Fruit fly (Drosophila melanogaster) whole organism, prepupa: ENCODE measurements around the gene fred.
A peak's percentile ranks its signal among the peaks of the same experiment; 100 is the strongest.

Source experiments
- Blimp-1 ChIP-seq: fragments of 200-800 bp; sonication (Bioruptor generic); optimal IDR thresholded peaks from 3 replicates; lab custom pipeline; 2017; ENCODE audit warnings: missing biosample characterization, missing genetic modification characterization, mild to moderate bottlenecking, moderate library complexity, missing genetic modification reagents
- CG10631 ChIP-seq: fragments of 200-800 bp; sonication (Bioruptor generic); optimal IDR thresholded peaks from 2 replicates; lab custom pipeline; 2016; ENCODE audit warnings: missing biosample characterization, missing genetic modification characterization
- CG10669 ChIP-seq: fragments of 200-800 bp; sonication (Bioruptor generic); optimal IDR thresholded peaks from 3 replicates; lab custom pipeline; 2018; ENCODE audit warnings: missing biosample characterization, mild to moderate bottlenecking, missing genetic modification characterization, moderate library complexity
- CG11294 ChIP-seq: fragments of 200-800 bp; sonication (Bioruptor generic); IDR thresholded peaks from 2 replicates; pipeline ENCODE4 v1.3.6; 2022; ENCODE audit warnings: missing biosample characterization, missing genetic modification characterization
- CG11762 ChIP-seq: fragments of 200-800 bp; sonication (Bioruptor generic); optimal IDR thresholded peaks from 3 replicates; lab custom pipeline; 2016; ENCODE audit warnings: missing biosample characterization, missing genetic modification characterization; ENCODE audit not compliant: insufficient read depth
- CG11902 ChIP-seq: fragments of 200-800 bp; sonication (Bioruptor generic); optimal IDR thresholded peaks from 3 replicates; lab custom pipeline; 2016; ENCODE audit warnings: missing biosample characterization, missing genetic modification characterization
- CG15336 ChIP-seq: fragments of 200-800 bp; sonication (Bioruptor generic); IDR thresholded peaks from 2 replicates; pipeline ENCODE4 v1.3.6; 2022; ENCODE audit warnings: missing biosample characterization, missing genetic modification characterization
- CG3032 ChIP-seq: fragments of 200-800 bp; optimal IDR thresholded peaks from 2 replicates; lab custom pipeline; 2019; ENCODE audit warnings: missing biosample characterization, mild to moderate bottlenecking, missing genetic modification characterization, moderate library complexity
- CG31627 ChIP-seq: fragments of 200-800 bp; sonication (Bioruptor generic); optimal IDR thresholded peaks from 3 replicates; lab custom pipeline; 2016; ENCODE audit warnings: missing biosample characterization, missing genetic modification characterization
- CG32006 ChIP-seq: fragments of 200-800 bp; sonication (Bioruptor generic); optimal IDR thresholded peaks from 3 replicates; lab custom pipeline; 2017; ENCODE audit warnings: missing biosample characterization, mild to moderate bottlenecking, missing genetic modification characterization
- CG34406 ChIP-seq: fragments of 200-800 bp; sonication (Bioruptor generic); optimal IDR thresholded peaks from 3 replicates; lab custom pipeline; 2016; ENCODE audit warnings: missing biosample characterization, missing genetic modification characterization
- CG3919 ChIP-seq: fragments of 200-800 bp; sonication (Bioruptor generic); optimal IDR thresholded peaks from 3 replicates; lab custom pipeline; 2016; ENCODE audit warnings: missing biosample characterization, missing genetic modification characterization
- CG4318 ChIP-seq: fragments of 200-800 bp; sonication (Bioruptor generic); optimal IDR thresholded peaks from 3 replicates; lab custom pipeline; 2017; ENCODE audit warnings: missing biosample characterization, mild to moderate bottlenecking, missing genetic modification characterization
- CG6163 ChIP-seq: fragments of 200-800 bp; sonication (Bioruptor generic); IDR thresholded peaks from 3 replicates; pipeline ENCODE4 v1.3.6; 2022; ENCODE audit warnings: missing biosample characterization, missing genetic modification characterization
- CG6276 ChIP-seq: fragments of 200-800 bp; sonication (Bioruptor generic); optimal IDR thresholded peaks from 2 replicates; lab custom pipeline; 2017; ENCODE audit warnings: missing biosample characterization, mild to moderate bottlenecking, missing genetic modification characterization
- CG6808 ChIP-seq: fragments of 200-800 bp; sonication (Bioruptor generic); optimal IDR thresholded peaks from 3 replicates; lab custom pipeline; 2017; ENCODE audit warnings: missing biosample characterization, missing genetic modification characterization, mild to moderate bottlenecking, moderate library complexity, missing genetic modification reagents
- CG8119 ChIP-seq: fragments of 200-800 bp; sonication (Bioruptor generic); IDR thresholded peaks from 3 replicates; pipeline ENCODE4 v1.3.6; 2022; ENCODE audit warnings: missing biosample characterization, missing genetic modification characterization
- CG9139 ChIP-seq: fragments of 200-800 bp; sonication (Bioruptor generic); optimal IDR thresholded peaks from 3 replicates; lab custom pipeline; 2017; ENCODE audit warnings: missing biosample characterization, mild to moderate bottlenecking, missing genetic modification characterization
- Eip78C ChIP-seq: fragments of 200-800 bp; sonication (Bioruptor generic); peaks from one replicate; lab custom pipeline; 2016; ENCODE audit warnings: missing biosample characterization, missing genetic modification characterization
- Eip93F ChIP-seq: fragments of 200-800 bp; sonication (Bioruptor generic); optimal IDR thresholded peaks from 2 replicates; lab custom pipeline; 2016; ENCODE audit warnings: missing biosample characterization, mild to moderate bottlenecking, missing genetic modification characterization
- Ets21C ChIP-seq: fragments of 200-800 bp; sonication (Bioruptor generic); optimal IDR thresholded peaks from 3 replicates; lab custom pipeline; 2016; ENCODE audit warnings: missing biosample characterization, missing genetic modification characterization
- Ets96B ChIP-seq: fragments of 200-800 bp; optimal IDR thresholded peaks from 2 replicates; lab custom pipeline; 2019; ENCODE audit warnings: missing biosample characterization, mild to moderate bottlenecking, missing genetic modification characterization, moderate library complexity
- Gug ChIP-seq: fragments of 200-800 bp; sonication (Bioruptor generic); IDR thresholded peaks from 2 replicates; pipeline ENCODE4 v1.3.6; 2022; ENCODE audit warnings: missing biosample characterization, missing genetic modification characterization
- Hr38 ChIP-seq: sonication (Bioruptor generic); optimal IDR thresholded peaks from 2 replicates; lab custom pipeline; 2016; ENCODE audit warnings: missing biosample characterization, missing genetic modification characterization
- Hr39 ChIP-seq: fragments of 200-800 bp; sonication (Bioruptor generic); optimal IDR thresholded peaks from 2 replicates; lab custom pipeline; 2016; ENCODE audit warnings: missing biosample characterization, missing genetic modification characterization
- Lpt ChIP-seq: fragments of 200-800 bp; sonication (Bioruptor generic); optimal IDR thresholded peaks from 3 replicates; lab custom pipeline; 2016; ENCODE audit warnings: missing biosample characterization, missing genetic modification characterization
- Met ChIP-seq: fragments of 200-800 bp; sonication (Bioruptor generic); optimal IDR thresholded peaks from 3 replicates; lab custom pipeline; 2016; ENCODE audit warnings: missing biosample characterization, missing genetic modification characterization
- OdsH ChIP-seq: fragments of 200-800 bp; sonication (Bioruptor generic); optimal IDR thresholded peaks from 3 replicates; lab custom pipeline; 2016; ENCODE audit warnings: missing biosample characterization, missing genetic modification characterization
- Smox ChIP-seq: fragments of 200-800 bp; sonication (Bioruptor generic); optimal IDR thresholded peaks from 3 replicates; lab custom pipeline; 2016; ENCODE audit warnings: missing biosample characterization, missing genetic modification characterization
- Sox102F ChIP-seq: fragments of 200-800 bp; sonication (Bioruptor generic); optimal IDR thresholded peaks from 2 replicates; lab custom pipeline; 2016; ENCODE audit warnings: missing biosample characterization, mild to moderate bottlenecking, missing genetic modification characterization
- Sox14 ChIP-seq: fragments of 200-800 bp; sonication (Bioruptor generic); optimal IDR thresholded peaks from 3 replicates; lab custom pipeline; 2016; ENCODE audit warnings: missing biosample characterization, missing genetic modification characterization
- achi ChIP-seq: fragments of 200-800 bp; sonication (Bioruptor generic); optimal IDR thresholded peaks from 3 replicates; lab custom pipeline; 2016; ENCODE audit warnings: missing biosample characterization, missing genetic modification characterization
- acj6 ChIP-seq: fragments of 200-800 bp; sonication (Bioruptor generic); optimal IDR thresholded peaks from 3 replicates; lab custom pipeline; 2016; ENCODE audit warnings: missing biosample characterization, missing genetic modification characterization
- cyc ChIP-seq: fragments of 200-800 bp; sonication (Bioruptor generic); optimal IDR thresholded peaks from 3 replicates; lab custom pipeline; 2016; ENCODE audit warnings: missing biosample characterization, missing genetic modification characterization
- dac ChIP-seq: fragments of 200-800 bp; sonication (Bioruptor generic); optimal IDR thresholded peaks from 2 replicates; lab custom pipeline; 2017; ENCODE audit warnings: missing biosample characterization, mild to moderate bottlenecking, missing genetic modification characterization
- dsx ChIP-seq: fragments of 200-800 bp; optimal IDR thresholded peaks from 3 replicates; lab custom pipeline; 2019; ENCODE audit warnings: missing biosample characterization, mild to moderate bottlenecking, missing genetic modification characterization, moderate library complexity; ENCODE audit not compliant: poor library complexity, severe bottlenecking
- eg ChIP-seq: fragments of 200-800 bp; sonication (Bioruptor generic); IDR thresholded peaks from 3 replicates; pipeline ENCODE4 v1.3.6; 2022; ENCODE audit warnings: missing biosample characterization, missing genetic modification characterization
- esn ChIP-seq: fragments of 200-800 bp; sonication (Bioruptor generic); optimal IDR thresholded peaks from 2 replicates; lab custom pipeline; 2016; ENCODE audit warnings: missing biosample characterization, mild to moderate bottlenecking, missing genetic modification characterization, moderate library complexity
- fd59A ChIP-seq: fragments of 200-800 bp; sonication (Bioruptor generic); optimal IDR thresholded peaks from 2 replicates; lab custom pipeline; 2017; ENCODE audit warnings: missing biosample characterization, mild to moderate bottlenecking, missing genetic modification characterization, missing genetic modification reagents
- fd85E ChIP-seq: fragments of 200-800 bp; sonication (Bioruptor generic); optimal IDR thresholded peaks from 3 replicates; lab custom pipeline; 2016; ENCODE audit warnings: missing biosample characterization, missing genetic modification characterization
- lz ChIP-seq: fragments of 200-800 bp; sonication (Bioruptor generic); optimal IDR thresholded peaks from 3 replicates; lab custom pipeline; 2016; ENCODE audit warnings: missing biosample characterization, missing genetic modification characterization
- net ChIP-seq: fragments of 200-800 bp; sonication (Bioruptor generic); optimal IDR thresholded peaks from 3 replicates; lab custom pipeline; 2016; ENCODE audit warnings: missing biosample characterization, missing genetic modification characterization
- pdm3 ChIP-seq: fragments of 200-800 bp; sonication (Bioruptor generic); optimal IDR thresholded peaks from 3 replicates; lab custom pipeline; 2016; ENCODE audit warnings: missing biosample characterization, missing genetic modification characterization
- salr ChIP-seq, 2 experiments: fragments of 200-800 bp; sonication (Bioruptor generic); optimal IDR thresholded peaks; 3 replicates each; lab custom pipeline; 2016 to 2018; ENCODE audit warnings: missing biosample characterization in 2 of 2, missing genetic modification characterization in 2 of 2, mild to moderate bottlenecking in 1 of 2
- ss ChIP-seq, 2 experiments: fragments of 200-800 bp; sonication (Bioruptor generic); optimal IDR thresholded peaks; 2 replicates in 1 of 2; 3 replicates in 1 of 2; lab custom pipeline; 2017 to 2018; ENCODE audit warnings: mild to moderate bottlenecking in 2 of 2, missing biosample characterization in 2 of 2, missing genetic modification characterization in 2 of 2, moderate library complexity in 1 of 2
- svp ChIP-seq: fragments of 200-800 bp; sonication (Bioruptor generic); peaks from one replicate; lab custom pipeline; 2016; ENCODE audit warnings: missing biosample characterization, missing genetic modification characterization
- topi ChIP-seq: fragments of 200-800 bp; sonication (Bioruptor generic); optimal IDR thresholded peaks from 3 replicates; lab custom pipeline; 2016; ENCODE audit warnings: missing biosample characterization, missing genetic modification characterization
- vri ChIP-seq: fragments of 200-800 bp; sonication (Bioruptor generic); optimal IDR thresholded peaks from 3 replicates; lab custom pipeline; 2016; ENCODE audit warnings: missing biosample characterization, mild to moderate bottlenecking, missing genetic modification characterization

Gene fred

dm6 chr2L:3882172-3882571 is 109.3 kb downstream of the fred start (continued):
- TF ChIP-seq vri (GFP tag; lab: Kevin White, UChicago) (peak; percentile 40), CG10669 (GFP tag; lab: Kevin White, UChicago) (peak; percentile 54), dsx (GFP tag; lab: Kevin White, UChicago) (peak; percentile 40), CG9139 (GFP tag; lab: Kevin White, UChicago) (no peak), CG6808 (GFP tag; lab: Kevin White, UChicago) (peak; percentile 45), Met (peak; percentile 64), Blimp-1 (GFP tag; lab: Kevin White, UChicago) (no peak), net (GFP tag; lab: Kevin White, UChicago) (peak; percentile 73), Hr38 (peak; percentile 32), CG6276 (GFP tag; lab: Kevin White, UChicago) (peak; percentile 60), CG11762 (GFP tag; lab: Kevin White, UChicago) (peak; percentile 43), CG10631 (peak; percentile 75), esn (peak; percentile 78), topi (GFP tag; lab: Kevin White, UChicago) (peak; percentile 70), CG3032 (tag; lab: Kevin White, UChicago) (peak; percentile 51), Eip93F (no peak), Ets96B (tag; lab: Kevin White, UChicago) (peak; percentile 44), ss (GFP tag; optimal IDR thresholded peaks at IDR 0.05; lab: Kevin White, UChicago) (peak; percentile 36 to 84), dac (GFP tag; lab: Kevin White, UChicago) (peak; percentile 78), CG34406 (peak; percentile 57), Smox (GFP tag; lab: Kevin White, UChicago) (peak; percentile 66), Lpt (GFP tag; lab: Kevin White, UChicago) (peak; percentile 53), CG11902 (GFP tag; lab: Kevin White, UChicago) (peak; percentile 28), CG4318 (GFP tag; lab: Kevin White, UChicago) (peak; percentile 76), CG8119 (GFP tag; lab: Robert Waterston, UW) (peak; percentile 90), CG3919 (GFP tag; lab: Kevin White, UChicago) (peak; percentile 69), Ets21C (GFP tag; lab: Kevin White, UChicago) (peak; percentile 58)

- peak; percentile 48 for TF ChIP-seq Sox14 (GFP tag; lab: Kevin White, UChicago)
- TF ChIP-seq Gug (GFP tag; lab: Robert Waterston, UW), result peak; percentile 62
- TF ChIP-seq CG3032 (tag; lab: Kevin White, UChicago), result no peak
- peak; percentile 76 for TF ChIP-seq CG6163 (GFP tag; lab: Robert Waterston, UW)
- peak; percentile 52; the same call in 1 of the 2 replicates for TF ChIP-seq CG11294 (GFP tag; lab: Robert Waterston, UW)
- TF ChIP-seq Lpt (GFP tag; lab: Kevin White, UChicago), result peak; percentile 36
- TF ChIP-seq fd85E (GFP tag; lab: Kevin White, UChicago), result no peak
- TF ChIP-seq CG10669 (GFP tag; lab: Kevin White, UChicago), result peak; percentile 6
- TF ChIP-seq CG11762 (GFP tag; lab: Kevin White, UChicago), result no peak
- TF ChIP-seq fd59A (GFP tag; lab: Kevin White, UChicago), result no peak
- TF ChIP-seq Sox102F (GFP tag; lab: Kevin White, UChicago), result peak; percentile 25
- peak; percentile 71 for TF ChIP-seq OdsH (GFP tag; lab: Kevin White, UChicago)
- TF ChIP-seq CG15336 (GFP tag; lab: Robert Waterston, UW), result peak; percentile 81
- peak; percentile 48 for TF ChIP-seq Hr39
- peak; percentile 50 for TF ChIP-seq svp (GFP tag; lab: Kevin White, UChicago)
- peak; percentile 44 for TF ChIP-seq CG4318 (GFP tag; lab: Kevin White, UChicago)
- peak; percentile 29 for TF ChIP-seq lz (GFP tag; lab: Kevin White, UChicago)
- TF ChIP-seq net (GFP tag; lab: Kevin White, UChicago), result peak; percentile 35
- TF ChIP-seq esn, result peak; percentile 47
- TF ChIP-seq Ets21C (GFP tag; lab: Kevin White, UChicago), result no peak
- TF ChIP-seq CG31627, result peak; percentile 15
- TF ChIP-seq cyc (GFP tag; lab: Kevin White, UChicago), result no peak
- TF ChIP-seq eg (GFP tag; lab: Robert Waterston, UW), result peak; percentile 77
- no peak for TF ChIP-seq CG6808 (GFP tag; lab: Kevin White, UChicago)
- TF ChIP-seq CG6276 (GFP tag; lab: Kevin White, UChicago), result peak; percentile 52
- peak; percentile 90 for TF ChIP-seq CG8119 (GFP tag; lab: Robert Waterston, UW)
- no peak for TF ChIP-seq CG9139 (GFP tag; lab: Kevin White, UChicago)
- peak in 1 of 2 experiments; percentile 41 for TF ChIP-seq salr (GFP tag; optimal IDR thresholded peaks at IDR 0.05; lab: Kevin White, UChicago)
- TF ChIP-seq achi (GFP tag; lab: Kevin White, UChicago), result peak; percentile 20
- TF ChIP-seq acj6 (GFP tag; lab: Kevin White, UChicago), result peak; percentile 52
- peak; percentile 83 for TF ChIP-seq CG32006 (GFP tag; lab: Kevin White, UChicago)
- TF ChIP-seq pdm3 (GFP tag; lab: Kevin White, UChicago), result peak; percentile 67
- peak; percentile 64 for TF ChIP-seq Eip78C (GFP tag; lab: Kevin White, UChicago)
- TF ChIP-seq CG10631, result peak; percentile 62
Measured at dm6 chr2L:3881164-3881563, 110.3 kb downstream of the fred start.
